Worm (Caenorhabditis elegans) whole organism, L2 larva: ENCODE data around the gene Y77E11A.8.

Source experiments
- C34F6.9 ChIP-seq: fragments of 150-350 bp; optimal IDR thresholded peaks from 2 replicates; lab custom pipeline; 2014; ENCODE audit warnings: missing biosample characterization, missing genetic modification characterization
- ZK546.5 ChIP-seq: sonication (generic microtip); optimal IDR thresholded peaks from 2 replicates; lab custom pipeline; 2017; ENCODE audit warnings: missing biosample characterization, missing genetic modification characterization
- alr-1 ChIP-seq: fragments of 150-350 bp; optimal IDR thresholded peaks from 2 replicates; lab custom pipeline; 2014; ENCODE audit warnings: missing biosample characterization, missing genetic modification characterization
- ceh-16 ChIP-seq: fragments of 150-350 bp; optimal IDR thresholded peaks from 2 replicates; lab custom pipeline; 2014; ENCODE audit warnings: missing biosample characterization, missing genetic modification characterization
- ceh-82 ChIP-seq: fragments of 150-350 bp; optimal IDR thresholded peaks from 2 replicates; lab custom pipeline; 2014; ENCODE audit warnings: missing biosample characterization, missing genetic modification characterization
- crh-2 ChIP-seq: sonication (generic microtip); optimal IDR thresholded peaks from 2 replicates; lab custom pipeline; 2017; ENCODE audit warnings: missing biosample characterization, missing genetic modification characterization
- egl-27 ChIP-seq: sonication (generic microtip); optimal IDR thresholded peaks from 3 replicates; lab custom pipeline; 2017; ENCODE audit warnings: missing biosample characterization, missing genetic modification reagents, missing genetic modification characterization
- elt-1 ChIP-seq: fragments of 150-350 bp; optimal IDR thresholded peaks from 2 replicates; lab custom pipeline; 2014; ENCODE audit warnings: missing biosample characterization, missing genetic modification characterization
- elt-3 ChIP-seq: sonication (generic microtip); optimal IDR thresholded peaks from 2 replicates; lab custom pipeline; 2017; ENCODE audit warnings: missing biosample characterization, missing genetic modification characterization
- fos-1 ChIP-seq: fragments of 150-350 bp; optimal IDR thresholded peaks from 2 replicates; lab custom pipeline; 2014; ENCODE audit warnings: missing biosample characterization, missing genetic modification characterization
- gmeb-1 ChIP-seq: fragments of 150-350 bp; optimal IDR thresholded peaks from 2 replicates; lab custom pipeline; 2014; ENCODE audit warnings: missing biosample characterization, missing genetic modification characterization
- lin-13 ChIP-seq: fragments of 150-350 bp; optimal IDR thresholded peaks from 2 replicates; lab custom pipeline; 2014; ENCODE audit warnings: missing biosample characterization, missing genetic modification reagents, missing genetic modification characterization
- lin-39 ChIP-seq: fragments of 150-350 bp; optimal IDR thresholded peaks from 2 replicates; lab custom pipeline; 2014; ENCODE audit warnings: missing biosample characterization, missing genetic modification reagents, missing genetic modification characterization
- lsy-2 ChIP-seq, 2 experiments: fragments of 150-350 bp in 1 of 2; sonication (generic microtip) in 1 of 2; optimal IDR thresholded peaks; 2 replicates each; lab custom pipeline; 2014 to 2017; ENCODE audit warnings: missing biosample characterization in 2 of 2, missing genetic modification characterization in 2 of 2
- mab-5 ChIP-seq: fragments of 150-350 bp; optimal IDR thresholded peaks from 2 replicates; lab custom pipeline; 2014; ENCODE audit warnings: missing biosample characterization, missing genetic modification characterization
- mdl-1 ChIP-seq, 2 experiments: fragments of 150-350 bp in 1 of 2; sonication (generic microtip) in 1 of 2; optimal IDR thresholded peaks; 2 replicates each; lab custom pipeline; 2017; ENCODE audit warnings: missing biosample characterization in 2 of 2, missing genetic modification characterization in 2 of 2
- nhr-11 ChIP-seq: fragments of 150-350 bp; optimal IDR thresholded peaks from 2 replicates; lab custom pipeline; 2014; ENCODE audit warnings: missing biosample characterization, missing genetic modification characterization
- nhr-12 ChIP-seq: fragments of 150-350 bp; optimal IDR thresholded peaks from 2 replicates; lab custom pipeline; 2014; ENCODE audit warnings: missing biosample characterization, missing genetic modification characterization
- nhr-129 ChIP-seq: fragments of 150-350 bp; optimal IDR thresholded peaks from 2 replicates; lab custom pipeline; 2014; ENCODE audit warnings: missing biosample characterization, missing genetic modification characterization
- nhr-21 ChIP-seq: fragments of 150-350 bp; optimal IDR thresholded peaks from 2 replicates; lab custom pipeline; 2014; ENCODE audit warnings: missing biosample characterization, missing genetic modification characterization
- nhr-237 ChIP-seq: fragments of 150-350 bp; optimal IDR thresholded peaks from 2 replicates; lab custom pipeline; 2014; ENCODE audit warnings: missing biosample characterization, missing genetic modification characterization
- nhr-25 ChIP-seq: fragments of 150-350 bp; sonication (generic microtip); optimal IDR thresholded peaks from 3 replicates; lab custom pipeline; 2014; ENCODE audit warnings: missing biosample characterization, missing genetic modification characterization
- nhr-6 ChIP-seq: fragments of 150-350 bp; optimal IDR thresholded peaks from 2 replicates; lab custom pipeline; 2014; ENCODE audit warnings: missing biosample characterization, missing genetic modification characterization
- nhr-77 ChIP-seq: fragments of 150-350 bp; optimal IDR thresholded peaks from 2 replicates; lab custom pipeline; 2014; ENCODE audit warnings: missing biosample characterization, missing genetic modification characterization
- sem-4 ChIP-seq: fragments of 150-350 bp; optimal IDR thresholded peaks from 2 replicates; lab custom pipeline; 2014; ENCODE audit warnings: missing biosample characterization, missing genetic modification reagents, missing genetic modification characterization
- sma-3 ChIP-seq: sonication (generic microtip); optimal IDR thresholded peaks from 2 replicates; lab custom pipeline; 2016; ENCODE audit warnings: missing genetic modification reagents, missing genetic modification characterization, missing compliant biosample characterization
- sma-9 ChIP-seq, 2 experiments: fragments of 150-350 bp in 1 of 2; sonication (generic microtip) in 1 of 2; optimal IDR thresholded peaks; 2 replicates each; lab custom pipeline; 2014 to 2016; ENCODE audit warnings: missing genetic modification characterization in 2 of 2, mild to moderate bottlenecking in 1 of 2, missing biosample characterization in 1 of 2, missing compliant biosample characterization in 1 of 2, missing genetic modification reagents in 1 of 2, moderate library complexity in 1 of 2
- snpc-4 ChIP-seq: fragments of 150-350 bp; optimal IDR thresholded peaks from 2 replicates; lab custom pipeline; 2014; ENCODE audit warnings: missing biosample characterization, missing genetic modification characterization
- unc-39 ChIP-seq: fragments of 150-350 bp; optimal IDR thresholded peaks from 2 replicates; lab custom pipeline; 2014; ENCODE audit warnings: missing biosample characterization, missing genetic modification characterization
- unc-55 ChIP-seq: fragments of 150-350 bp; sonication (generic microtip); optimal IDR thresholded peaks from 3 replicates; lab custom pipeline; 2014; ENCODE audit warnings: missing biosample characterization, missing genetic modification reagents, missing genetic modification characterization
- unc-62 ChIP-seq: fragments of 150-350 bp; optimal IDR thresholded peaks from 2 replicates; lab custom pipeline; 2014; ENCODE audit warnings: missing biosample characterization, missing genetic modification reagents, missing genetic modification characterization
- ztf-1 ChIP-seq: fragments of 200-800 bp; sonication (Bioruptor generic); conservative IDR thresholded peaks from 2 replicates; pipeline ENCODE4 v1.3.6; 2022; ENCODE audit warnings: missing genetic modification characterization, missing compliant biosample characterization
- ztf-11 ChIP-seq: sonication (generic microtip); optimal IDR thresholded peaks from 2 replicates; lab custom pipeline; 2017; ENCODE audit warnings: missing biosample characterization, missing genetic modification characterization
- ztf-4 ChIP-seq: fragments of 150-350 bp; optimal IDR thresholded peaks from 2 replicates; lab custom pipeline; 2014; ENCODE audit warnings: missing biosample characterization, missing genetic modification characterization

The Y77E11A.8 gene

ce11 chrIV:1453451-1453850 lies 28.6 kb upstream of the Y77E11A.8 start:
- TF ChIP-seq nhr-129 (tag; lab: Kevin White, UChicago) = no peak
- TF ChIP-seq nhr-25 = peak; percentile 1
- TF ChIP-seq sma-3 = peak; percentile 17
- TF ChIP-seq nhr-21 (tag; lab: Kevin White, UChicago) = no peak
- no peak for TF ChIP-seq C34F6.9 (tag; lab: Kevin White, UChicago)
- TF ChIP-seq fos-1 (tag; lab: Kevin White, UChicago) = peak; percentile 8
- no peak for TF ChIP-seq nhr-11 (tag; lab: Kevin White, UChicago)
- TF ChIP-seq ztf-1 = no peak

ce11 chrIV:1452480-1452879 lies 27.6 kb upstream of the Y77E11A.8 start:
- no peak for TF ChIP-seq egl-27 (tag; lab: Kevin White, UChicago)
- TF ChIP-seq nhr-237 (tag; lab: Kevin White, UChicago) = no peak
- peak; percentile 9 for TF ChIP-seq sma-3
- TF ChIP-seq crh-2 (tag; lab: Kevin White, UChicago) = no peak
- TF ChIP-seq lsy-2 (tag; optimal IDR thresholded peaks at IDR 0.05; lab: Kevin White, UChicago) = no peak
- peak; percentile 31 for TF ChIP-seq nhr-25

ce11 chrIV:1445920-1446319 lies 21.1 kb upstream of the Y77E11A.8 start, which contains the start of gene clp-7:
TSS of gene clp-7 (minus strand) at chrIV:1445966.
- TF ChIP-seq nhr-11 (tag; lab: Kevin White, UChicago) = no peak
- peak; percentile 24 for TF ChIP-seq nhr-25
- TF ChIP-seq, all 48 proteins: peak for 1

- TF ChIP-seq lsy-2 (tag; optimal IDR thresholded peaks at IDR 0.05; lab: Kevin White, UChicago) = no peak
- no peak for TF ChIP-seq nhr-6 (tag; lab: Kevin White, UChicago)
These were observed 19.3 kb upstream of the Y77E11A.8 start for ce11 chrIV:1443997-1444678.

- TF ChIP-seq unc-39 (tag; lab: Kevin White, UChicago) = no peak
- TF ChIP-seq mdl-1 (tag; optimal IDR thresholded peaks at IDR 0.05; lab: Kevin White, UChicago) = no peak
- no peak for TF ChIP-seq nhr-25
- no peak for TF ChIP-seq alr-1 (tag; lab: Kevin White, UChicago)
- no peak for TF ChIP-seq ZK546.5 (tag; lab: Kevin White, UChicago)
- no peak for TF ChIP-seq elt-3 (tag; lab: Kevin White, UChicago)
These were observed 18.7 kb upstream of the Y77E11A.8 start for ce11 chrIV:1443514-1443913.

ce11 chrIV:1437625-1438024 lies 12.8 kb upstream of the Y77E11A.8 start:
- TF ChIP-seq sem-4 (tag; lab: Kevin White, UChicago) = no peak
- no peak for TF ChIP-seq gmeb-1 (tag; lab: Kevin White, UChicago)
- TF ChIP-seq unc-62 (GFP tag; lab: Kevin White, UChicago) = no peak
- TF ChIP-seq ztf-11 (tag; lab: Kevin White, UChicago) = no peak
- no peak for TF ChIP-seq nhr-77 (tag; lab: Kevin White, UChicago)
- TF ChIP-seq sma-9 (GFP tag; optimal IDR thresholded peaks at IDR 0.05; lab: Kevin White, UChicago) = no peak
- TF ChIP-seq sma-9 (tag; optimal IDR thresholded peaks at IDR 0.05; lab: Kevin White, UChicago) = no peak
- no peak for TF ChIP-seq unc-39 (tag; lab: Kevin White, UChicago)
- TF ChIP-seq nhr-129 (tag; lab: Kevin White, UChicago) = no peak
- no peak for TF ChIP-seq ceh-82 (tag; lab: Kevin White, UChicago)
- no peak for TF ChIP-seq unc-55
- TF ChIP-seq mab-5 = no peak
- no peak for TF ChIP-seq nhr-25
- no peak for TF ChIP-seq ceh-16 (tag; lab: Kevin White, UChicago)
- no peak for TF ChIP-seq snpc-4 (tag; lab: Kevin White, UChicago)
- TF ChIP-seq lin-13 (GFP tag; lab: Kevin White, UChicago) = no peak

ce11 chrIV:1435159-1435558 lies 10.3 kb upstream of the Y77E11A.8 start:
- TF ChIP-seq unc-62 (GFP tag; lab: Kevin White, UChicago) (no peak), nhr-129 (tag; lab: Kevin White, UChicago) (no peak), gmeb-1 (tag; lab: Kevin White, UChicago) (no peak), mdl-1 (tag; optimal IDR thresholded peaks at IDR 0.05; lab: Kevin White, UChicago) (no peak), elt-1 (tag; lab: Kevin White, UChicago) (no peak), unc-39 (tag; lab: Kevin White, UChicago) (no peak), nhr-12 (tag; lab: Kevin White, UChicago) (no peak), alr-1 (tag; lab: Kevin White, UChicago) (no peak), ztf-4 (tag; lab: Kevin White, UChicago) (no peak), lin-13 (GFP tag; lab: Kevin White, UChicago) (no peak), sma-3 (no peak), sma-9 (GFP tag; optimal IDR thresholded peaks at IDR 0.05; lab: Kevin White, UChicago) (no peak), sma-9 (tag; optimal IDR thresholded peaks at IDR 0.05; lab: Kevin White, UChicago) (no peak), lin-39 (tag; lab: Kevin White, UChicago) (no peak)
- TF ChIP-seq, all 48 proteins: peak for 0
